Worm (Caenorhabditis elegans) whole organism, late embryonic: ENCODE measurements around the gene sre-7.

Experiments used
- F13H6.1 ChIP-seq: sonication (generic microtip); optimal IDR thresholded peaks from 2 replicates; lab custom pipeline; 2016; ENCODE audit warnings: missing genetic modification characterization, missing compliant biosample characterization
- T23F11.4 ChIP-seq: fragments of 200-800 bp; sonication (Bioruptor generic); optimal IDR thresholded peaks from 2 replicates; lab custom pipeline; 2018; ENCODE audit warnings: mild to moderate bottlenecking, missing genetic modification characterization, missing compliant biosample characterization
- ceh-6 ChIP-seq: fragments of 200-800 bp; sonication (Bioruptor generic); optimal IDR thresholded peaks from 2 replicates; lab custom pipeline; 2018; ENCODE audit warnings: mild to moderate bottlenecking, missing genetic modification characterization, missing compliant biosample characterization
- dmd-4 ChIP-seq: sonication (generic microtip); optimal IDR thresholded peaks from 2 replicates; lab custom pipeline; 2016; ENCODE audit warnings: borderline replicate concordance, missing genetic modification characterization, missing compliant biosample characterization
- hlh-30 ChIP-seq: sonication (generic microtip); optimal IDR thresholded peaks from 2 replicates; lab custom pipeline; 2017; ENCODE audit warnings: antibody characterized with exemption, missing genetic modification characterization, missing compliant biosample characterization; ENCODE audit not compliant: insufficient read depth
- lin-11 ChIP-seq: fragments of 200-800 bp; sonication (Bioruptor generic); optimal IDR thresholded peaks from 2 replicates; lab custom pipeline; 2018; ENCODE audit warnings: mild to moderate bottlenecking, missing genetic modification characterization, missing compliant biosample characterization
- pag-3 ChIP-seq: sonication (generic microtip); optimal IDR thresholded peaks from 2 replicates; lab custom pipeline; 2016; ENCODE audit warnings: missing compliant biosample characterization, missing genetic modification characterization, borderline replicate concordance
- pat-9 ChIP-seq: fragments of 200-800 bp; sonication (Bioruptor generic); optimal IDR thresholded peaks from 2 replicates; lab custom pipeline; 2018; ENCODE audit warnings: mild to moderate bottlenecking, missing genetic modification characterization, moderate library complexity, missing compliant biosample characterization
- pha-4 ChIP-seq: fragments of 150-350 bp; optimal IDR thresholded peaks from 2 replicates; lab custom pipeline; 2018; ENCODE audit warnings: missing biosample characterization, missing genetic modification reagents, missing genetic modification characterization
- pqm-1 ChIP-seq: sonication (generic microtip); optimal IDR thresholded peaks from 2 replicates; lab custom pipeline; 2016; ENCODE audit warnings: missing genetic modification characterization, missing compliant biosample characterization
- rnt-1 ChIP-seq: sonication (generic microtip); optimal IDR thresholded peaks from 2 replicates; lab custom pipeline; 2016; ENCODE audit warnings: missing genetic modification characterization, missing compliant biosample characterization
- unc-42 ChIP-seq: sonication (generic microtip); optimal IDR thresholded peaks from 2 replicates; lab custom pipeline; 2016; ENCODE audit warnings: missing genotype, missing genetic modification characterization, missing compliant biosample characterization
- unc-55 ChIP-seq: sonication (generic microtip); optimal IDR thresholded peaks from 2 replicates; lab custom pipeline; 2017; ENCODE audit warnings: missing biosample characterization, missing genetic modification reagents, missing genetic modification characterization
- unc-86 ChIP-seq: sonication (generic microtip); optimal IDR thresholded peaks from 2 replicates; lab custom pipeline; 2016; ENCODE audit warnings: missing genetic modification characterization, missing compliant biosample characterization

DNA sequence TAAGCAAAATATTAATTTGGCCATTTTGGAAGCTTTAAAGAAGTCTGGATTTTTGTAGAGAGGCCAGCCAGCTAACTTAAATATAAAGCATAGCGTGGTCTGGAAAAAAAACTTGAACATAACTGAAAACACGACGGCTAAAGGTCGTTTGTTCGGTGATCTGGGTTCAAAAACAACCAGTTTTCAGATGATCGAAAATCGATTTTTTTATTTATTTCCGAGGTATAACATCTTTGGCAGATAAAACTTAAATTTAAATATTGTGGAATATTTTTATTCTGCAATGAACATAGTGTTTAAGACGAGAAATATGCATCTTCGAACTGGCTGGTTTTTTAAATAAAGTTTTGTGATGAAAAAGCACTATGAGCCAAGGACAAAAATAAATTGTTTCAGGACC is 24.6 kb downstream of the sre-7 start, which contains the start of gene F40G12.4:
- TF ChIP-seq pha-4 (tag; lab: Kevin White, UChicago) (no peak), pag-3 (tag; lab: Kevin White, UChicago) (no peak), lin-11 (no peak), unc-42 (tag; lab: Kevin White, UChicago) (no peak), F13H6.1 (tag; lab: Kevin White, UChicago) (no peak), unc-55 (GFP tag; lab: Kevin White, UChicago) (no peak), rnt-1 (tag; lab: Kevin White, UChicago) (no peak), ceh-6 (GFP tag; lab: Kevin White, UChicago) (no peak), hlh-30 (tag; lab: Kevin White, UChicago) (no peak), unc-86 (tag; lab: Kevin White, UChicago) (no peak), pqm-1 (tag; lab: Kevin White, UChicago) (no peak), dmd-4 (tag; lab: Kevin White, UChicago) (no peak), pat-9 (tag; lab: Kevin White, UChicago) (no peak), T23F11.4 (GFP tag; lab: Kevin White, UChicago) (no peak)
